Worm (Caenorhabditis elegans): ENCODE data around the gene F38B2.2.

The F38B2.2 gene

ce11 chrX:11299642-11300307 lies 20.6 kb upstream of the F38B2.2 start, which contains the start of the genes snrp-40.1 and F08G12.3 (continued):
- peak; percentile 50; the same call in 1 of the 2 replicates for TF ChIP-seq tra-1 (GFP tag; IDR thresholded peaks at IDR 0.05)
- TF ChIP-seq egl-27 (tag; optimal IDR thresholded peaks at IDR 0.05), result no peak
- peak; percentile 92 for TF ChIP-seq hmg-1.1 (GFP tag; IDR thresholded peaks at IDR 0.05)
- peak; percentile 27 for TF ChIP-seq madf-9 (GFP tag; conservative IDR thresholded peaks at IDR 0.05)
- TF ChIP-seq aly-2 (tag; optimal IDR thresholded peaks at IDR 0.05), result no peak

DNA sequence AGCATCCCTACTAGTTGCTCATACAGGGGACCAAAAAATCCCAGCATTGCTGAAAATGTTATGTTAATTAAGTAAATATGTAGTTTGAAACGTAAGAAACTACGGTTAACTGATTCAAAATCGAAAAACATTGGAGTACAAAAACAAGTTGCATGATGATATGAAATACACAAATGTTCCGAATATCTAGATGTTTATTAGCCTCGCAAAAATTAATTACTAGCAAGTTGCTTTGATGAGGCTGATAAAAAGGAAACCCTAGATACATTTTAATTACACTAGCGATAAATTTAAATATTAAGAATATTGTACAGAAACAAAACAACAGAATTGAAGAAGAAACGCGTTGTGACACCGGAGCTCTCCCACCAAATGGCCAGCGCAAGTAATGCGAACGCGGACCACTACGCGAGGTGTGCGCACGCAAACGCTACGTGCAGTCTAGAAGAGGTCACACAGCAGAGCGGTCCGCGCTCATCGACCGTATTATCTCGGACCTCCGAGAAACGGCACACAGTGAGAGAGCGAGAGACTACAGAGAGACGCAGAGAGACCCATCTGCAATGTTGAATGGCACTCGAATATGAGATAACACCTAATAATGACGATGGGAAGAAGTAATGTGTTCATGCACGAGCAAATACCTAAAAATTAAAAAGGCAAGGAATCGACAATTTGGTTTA lies 17.6 kb upstream of the F38B2.2 start, which contains the start of gene inx-2:
Gene inx-2 (minus strand): TSS at position 51 of the 683 bp plus-strand sequence.
- TF ChIP-seq ztf-7 (tag; optimal IDR thresholded peaks at IDR 0.05) (no peak), set-16 (GFP tag; IDR thresholded peaks at IDR 0.05) (0 out of 2 replicates have a peak, but pooled peaks have one; percentile 26), mxl-3 (GFP tag; optimal IDR thresholded peaks at IDR 0.05) (no peak), F26F4.8 (GFP tag; conservative IDR thresholded peaks at IDR 0.05) (no peak), dmd-8 (GFP tag; IDR thresholded peaks at IDR 0.05) (0 out of 2 replicates have a peak, but pooled peaks have one; percentile 32), dmd-9 (GFP tag; IDR thresholded peaks at IDR 0.05) (no peak)

ce11 chrX:11290528-11290927 lies 11.4 kb upstream of the F38B2.2 start:
- TF ChIP-seq hlh-11 (tag; optimal IDR thresholded peaks at IDR 0.05), result no peak
- no peak for TF ChIP-seq vab-7 (GFP tag; IDR thresholded peaks at IDR 0.05)
- TF ChIP-seq mes-2 (tag; optimal IDR thresholded peaks at IDR 0.05; ENCODE audit: poor library complexity, severe bottlenecking), result no peak
- TF ChIP-seq nhr-10 (tag; optimal IDR thresholded peaks at IDR 0.05), result no peak
- no peak for TF ChIP-seq snpc-4 (tag; optimal IDR thresholded peaks at IDR 0.05)
- no peak for TF ChIP-seq nhr-28 (tag; optimal IDR thresholded peaks at IDR 0.05)
- no peak for TF ChIP-seq Y105C5A.15 (GFP tag; IDR thresholded peaks at IDR 0.05)
- no peak for TF ChIP-seq Y5F2A.4 (GFP tag; optimal IDR thresholded peaks at IDR 0.05)
- no peak for TF ChIP-seq snpc-1.2 (GFP tag; IDR thresholded peaks at IDR 0.05)
- TF ChIP-seq R02D3.7 (tag; optimal IDR thresholded peaks at IDR 0.05), result no peak
- no peak for TF ChIP-seq ceh-32 (tag; optimal IDR thresholded peaks at IDR 0.05; ENCODE audit: poor library complexity)

ce11 chrX:11289925-11290324 lies 10.7 kb upstream of the F38B2.2 start:
- TF ChIP-seq ceh-82 (tag; optimal IDR thresholded peaks at IDR 0.05), result no peak
- TF ChIP-seq hlh-11 (tag; optimal IDR thresholded peaks at IDR 0.05), result peak; percentile 19
- peak; percentile 81 for TF ChIP-seq nhr-28 (tag; optimal IDR thresholded peaks at IDR 0.05)
- TF ChIP-seq hlh-30 (tag; optimal IDR thresholded peaks at IDR 0.05; ENCODE audit: insufficient read depth), result no peak
- TF ChIP-seq unc-39 (tag; optimal IDR thresholded peaks at IDR 0.05), result no peak
- no peak for TF ChIP-seq madf-9 (GFP tag; conservative IDR thresholded peaks at IDR 0.05)
- TF ChIP-seq daf-16 (GFP tag; optimal IDR thresholded peaks at IDR 0.05), result no peak
- peak; percentile 86 for TF ChIP-seq daf-16 (tag; optimal IDR thresholded peaks at IDR 0.05)
- no peak for TF ChIP-seq saeg-2 (GFP tag; IDR thresholded peaks at IDR 0.05)
- TF ChIP-seq nhr-111 (GFP tag; optimal IDR thresholded peaks at IDR 0.05), result no peak
- TF ChIP-seq snpc-4 (tag; optimal IDR thresholded peaks at IDR 0.05), result no peak
- no peak for TF ChIP-seq nhr-76 (tag; optimal IDR thresholded peaks at IDR 0.05)
- no peak for TF ChIP-seq zfp-3 (GFP tag; conservative IDR thresholded peaks at IDR 0.05)
- peak; percentile 78 for TF ChIP-seq pqm-1 (tag; optimal IDR thresholded peaks at IDR 0.05)
- no peak for TF ChIP-seq mxl-2 (GFP tag; conservative IDR thresholded peaks at IDR 0.05)
- no peak for TF ChIP-seq F49E8.2 (tag; optimal IDR thresholded peaks at IDR 0.05; ENCODE audit: borderline replicate concordance)
- TF ChIP-seq zip-11 (GFP tag; IDR thresholded peaks at IDR 0.05), result no peak
- TF ChIP-seq nhr-102 (tag; optimal IDR thresholded peaks at IDR 0.05), result no peak
- no peak for TF ChIP-seq F26F4.8 (GFP tag; conservative IDR thresholded peaks at IDR 0.05)
- no peak for TF ChIP-seq jun-1 (tag; optimal IDR thresholded peaks at IDR 0.05)
- no peak for TF ChIP-seq skn-1 (tag; optimal IDR thresholded peaks at IDR 0.05)
- TF ChIP-seq dve-1 (tag; optimal IDR thresholded peaks at IDR 0.05; ENCODE audit: insufficient read depth), result peak; percentile 6

All from whole organism, L4 larva.